Fruit fly (Drosophila melanogaster): ENCODE measurements around the gene OXA1L.

OXA1L gene

DNA sequence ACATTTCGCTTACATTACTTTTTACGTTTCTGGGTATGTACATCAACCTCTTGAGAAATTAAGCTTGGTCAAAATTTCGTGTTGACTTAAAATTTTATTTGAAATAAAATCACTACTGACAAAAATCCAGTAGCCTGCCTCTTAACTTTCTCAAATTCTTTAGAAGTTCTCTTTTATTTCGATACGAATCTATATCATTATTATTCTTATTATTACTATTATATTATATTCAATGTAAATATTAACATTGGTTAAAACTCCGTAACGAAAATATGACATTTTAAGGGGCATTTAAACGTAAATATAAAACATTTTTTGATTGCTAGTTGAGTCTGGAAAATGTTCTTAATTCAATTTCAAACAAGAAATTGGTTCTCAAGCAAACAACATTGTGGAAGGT lies at the start of gene OXA1L:
Gene OXA1L, minus strand, starts transcription at position 101 of the 400 bp plus-strand sequence.
- TF ChIP-seq CG14014 (GFP tag; IDR thresholded peaks at IDR 0.05) = no peak
- no peak for TF ChIP-seq br (optimal IDR thresholded peaks at IDR 0.05)
- TF ChIP-seq sr (GFP tag; IDR thresholded peaks at IDR 0.05) = no peak
- no peak for TF ChIP-seq Dip2 (GFP tag; IDR thresholded peaks at IDR 0.05)
- no peak for TF ChIP-seq Hr3 (GFP tag; optimal IDR thresholded peaks at IDR 0.05)

DNA sequence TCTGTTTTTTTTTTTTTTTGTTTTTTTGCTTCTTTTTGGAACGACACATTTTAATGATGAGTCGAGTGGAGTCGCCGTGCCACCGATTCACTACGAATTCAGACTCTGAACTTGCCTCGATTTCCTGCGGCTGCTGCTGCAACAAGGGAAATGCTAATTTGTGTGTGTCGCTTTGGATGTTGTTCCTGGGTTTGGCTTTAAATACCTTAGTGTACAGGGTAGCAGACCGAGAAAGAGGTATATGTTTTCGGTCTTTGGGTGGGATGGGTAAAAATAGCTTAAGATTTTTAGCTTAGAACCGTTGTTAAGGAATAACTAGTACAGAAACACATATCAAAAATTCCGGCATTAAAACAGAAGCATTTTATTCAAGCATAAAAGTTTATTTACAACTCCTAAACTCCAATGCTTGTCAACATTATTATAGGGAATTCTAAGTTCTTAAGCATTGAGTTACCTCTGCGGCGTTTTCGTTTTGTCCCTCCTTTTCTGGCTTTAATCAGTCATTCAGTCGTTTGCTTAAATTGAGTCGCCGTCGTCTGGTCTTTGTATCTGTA lies 48.8 kb upstream of the OXA1L start:
- TF ChIP-seq CG6854 (GFP tag; optimal IDR thresholded peaks at IDR 0.05) (no peak), nom (GFP tag; optimal IDR thresholded peaks at IDR 0.05) (peak; percentile 34), CG8281 (tag; optimal IDR thresholded peaks at IDR 0.05) (no peak), row (GFP tag; IDR thresholded peaks at IDR 0.05) (peak; percentile 27; the same call in 1 of the 3 replicates), Xrp1 (GFP tag; IDR thresholded peaks at IDR 0.05) (0 out of 2 replicates have a peak, but pooled peaks have one; percentile 14), D19B (GFP tag; optimal IDR thresholded peaks at IDR 0.05) (peak; percentile 22), sqz (GFP tag; optimal IDR thresholded peaks at IDR 0.05) (no peak)

DNA sequence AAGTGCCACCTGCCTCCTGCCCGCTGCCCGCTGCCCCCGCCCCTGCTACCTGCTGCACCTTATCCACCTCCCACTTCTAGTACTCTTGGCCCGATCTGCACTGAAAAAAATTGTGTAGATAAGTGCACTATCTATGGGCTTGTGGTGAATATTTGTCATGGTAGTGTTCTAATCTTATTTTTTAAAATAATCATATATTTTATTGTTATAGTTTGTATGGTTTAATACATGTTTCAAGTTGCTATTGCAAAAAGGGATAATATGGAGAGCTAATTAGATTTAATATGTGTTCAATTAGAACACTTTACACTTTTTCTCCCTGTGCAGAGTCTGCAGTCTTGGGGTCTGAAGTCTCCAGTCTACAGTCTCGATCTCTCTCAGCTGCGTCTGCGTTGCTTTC lies 45.2 kb upstream of the OXA1L start:
- TF ChIP-seq CG16815 (GFP tag; optimal IDR thresholded peaks at IDR 0.05) (no peak), knrl (GFP tag; IDR thresholded peaks at IDR 0.05; ENCODE audit: partially characterized antibody) (no peak), CG6813 (GFP tag; optimal IDR thresholded peaks at IDR 0.05) (no peak), Jarid2 (GFP tag; optimal IDR thresholded peaks at IDR 0.05) (no peak), cwo (GFP tag; optimal IDR thresholded peaks at IDR 0.05) (no peak), CG31388 (GFP tag; optimal IDR thresholded peaks at IDR 0.05) (no peak), Xbp1 (GFP tag; optimal IDR thresholded peaks at IDR 0.05) (peak; percentile 8), HmgZ (tag; optimal IDR thresholded peaks at IDR 0.05) (no peak), yki (optimal IDR thresholded peaks at IDR 0.05) (no peak), Meics (GFP tag; optimal IDR thresholded peaks at IDR 0.05) (peak; percentile 10), sim (GFP tag; IDR thresholded peaks at IDR 0.05) (no peak), CG3065 (GFP tag; optimal IDR thresholded peaks at IDR 0.05) (no peak), CG14441 (GFP tag; IDR thresholded peaks at IDR 0.05) (peak; percentile 40; the same call in 1 of the 2 replicates), Rfx (GFP tag; IDR thresholded peaks at IDR 0.05) (no peak), E2f2 (GFP tag; IDR thresholded peaks at IDR 0.05) (no peak), CG13775 (GFP tag; optimal IDR thresholded peaks at IDR 0.05) (no peak), Chrac-16 (GFP tag; optimal IDR thresholded peaks at IDR 0.05) (no peak), CG17385 (GFP tag; optimal IDR thresholded peaks at IDR 0.05) (peak; percentile 14), CG16813 (GFP tag; IDR thresholded peaks at IDR 0.05; ENCODE audit: partially characterized antibody) (no peak), B-H1 (GFP tag; IDR thresholded peaks at IDR 0.05) (no peak), Oaz (GFP tag; IDR thresholded peaks at IDR 0.05) (no peak), CG32767 (GFP tag; IDR thresholded peaks at IDR 0.05) (no peak), CG3995 (GFP tag; optimal IDR thresholded peaks at IDR 0.05) (no peak), CG4404 (GFP tag; IDR thresholded peaks at IDR 0.05) (no peak), tap (tag; optimal IDR thresholded peaks at IDR 0.05) (peak; percentile 36), dmrt11E (tag; optimal IDR thresholded peaks at IDR 0.05) (peak; percentile 47), lilli (GFP tag; optimal IDR thresholded peaks at IDR 0.05) (no peak), Med (GFP tag) (no peak), CG17612 (GFP tag; IDR thresholded peaks at IDR 0.05) (no peak), pita (GFP tag; optimal IDR thresholded peaks at IDR 0.05) (no peak), chn (GFP tag; optimal IDR thresholded peaks at IDR 0.05) (no peak), Sry-β (GFP tag; optimal IDR thresholded peaks at IDR 0.05) (no peak), CG9797 (GFP tag; optimal IDR thresholded peaks at IDR 0.05) (no peak), ara (GFP tag; IDR thresholded peaks at IDR 0.05) (no peak), Lim3 (GFP tag; IDR thresholded peaks at IDR 0.05) (no peak), CG7271 (tag; optimal IDR thresholded peaks at IDR 0.05) (no peak), Antp (GFP tag; optimal IDR thresholded peaks at IDR 0.05) (no peak)
